Worm (Caenorhabditis elegans): ENCODE results near the gene srd-48.

DNA sequence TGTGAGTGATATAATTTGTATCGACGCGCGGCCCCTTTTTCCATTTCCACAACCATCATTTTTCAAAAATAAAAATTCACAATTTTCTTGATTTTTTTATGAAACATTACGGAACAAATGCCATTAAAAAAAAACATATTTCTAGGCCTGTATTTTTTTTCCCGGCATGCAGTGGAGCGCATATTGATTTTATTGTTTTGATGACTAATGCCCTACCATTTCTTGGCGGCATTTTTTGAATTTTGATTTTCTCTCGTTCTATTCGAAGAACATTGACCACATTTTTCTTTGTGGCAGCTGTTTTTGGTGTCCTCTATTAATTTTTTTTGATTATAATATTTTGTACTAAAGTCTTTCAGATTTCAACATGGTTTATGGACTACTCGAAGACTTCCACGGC, 37.6 kb upstream of the srd-48 start, which contains the start of gene W06D11.3:
- no peak for TF ChIP-seq F37B4.10 (GFP tag; IDR thresholded peaks at IDR 0.05)
- peak; percentile 69 for TF ChIP-seq madf-6 (GFP tag; IDR thresholded peaks at IDR 0.05)
- no peak for TF ChIP-seq sptf-2 (GFP tag; optimal IDR thresholded peaks at IDR 0.05)

Measured in whole organism, young adult.